Fruit fly (Drosophila melanogaster) whole organism, embryonic: ENCODE measurements around the gene mRpS31.

Source experiments
- CG13123 ChIP-seq: fragments of 200-800 bp; sonication (Bioruptor generic); optimal IDR thresholded peaks from 2 replicates; lab custom pipeline; 2016; ENCODE audit warnings: missing biosample characterization, missing genetic modification characterization
- CG14860 ChIP-seq: fragments of 200-800 bp; sonication (Bioruptor generic); IDR thresholded peaks from 3 replicates; pipeline ENCODE4 v1.3.6; 2022; ENCODE audit warnings: missing biosample characterization, missing genetic modification characterization; ENCODE audit not compliant: partially characterized antibody
- CG17186 ChIP-seq: fragments of 200-800 bp; sonication (Bioruptor generic); optimal IDR thresholded peaks from 3 replicates; lab custom pipeline; 2017; ENCODE audit warnings: missing biosample characterization, missing genetic modification reagents, missing genetic modification characterization
- CTCF ChIP-seq: fragments of 200-800 bp; sonication (Bioruptor generic); optimal IDR thresholded peaks from 2 replicates; lab custom pipeline; 2017; ENCODE audit warnings: missing biosample characterization, mild to moderate bottlenecking, missing genetic modification characterization, moderate library complexity
- Optix ChIP-seq: fragments of 200-800 bp; sonication (Bioruptor generic); IDR thresholded peaks from 3 replicates; pipeline ENCODE4 v1.3.6; 2022; ENCODE audit warnings: missing biosample characterization, missing genetic modification characterization
- Spps ChIP-seq: fragments of 200-800 bp; sonication (Bioruptor generic); optimal IDR thresholded peaks from 2 replicates; lab custom pipeline; 2018; ENCODE audit warnings: missing biosample characterization, mild to moderate bottlenecking, missing genetic modification characterization
- Xbp1 ChIP-seq: fragments of 200-800 bp; sonication (Bioruptor generic); optimal IDR thresholded peaks from 3 replicates; lab custom pipeline; 2016; ENCODE audit warnings: missing biosample characterization, mild to moderate bottlenecking, missing genetic modification characterization
- fd64A ChIP-seq: fragments of 200-800 bp; sonication (Bioruptor generic); optimal IDR thresholded peaks from 3 replicates; lab custom pipeline; 2018; ENCODE audit warnings: missing biosample characterization, mild to moderate bottlenecking, missing genetic modification characterization

dm6 chr3L:15988039-15988546 is 16.9 kb upstream of the mRpS31 start, which contains the start of gene Hip14:
- peak; percentile 18 for TF ChIP-seq CTCF (GFP tag; lab: Kevin White, UChicago)
- no peak for TF ChIP-seq Spps (tag; lab: Kevin White, UChicago)
- peak; percentile 11 for TF ChIP-seq Xbp1 (GFP tag; lab: Kevin White, UChicago)
- no peak for TF ChIP-seq CG13123 (GFP tag; lab: Kevin White, UChicago)
- no peak for TF ChIP-seq CG17186 (GFP tag; lab: Kevin White, UChicago)
- TF ChIP-seq Optix (GFP tag; lab: Robert Waterston, UW), result no peak
- TF ChIP-seq fd64A (GFP tag; lab: Kevin White, UChicago), result no peak
- TF ChIP-seq CG14860, result no peak
